Worm (Caenorhabditis elegans) whole organism, L3 larva: ENCODE data around the gene maph-1.3.

Source experiments
- aly-2 ChIP-seq: fragments of 150-350 bp; optimal IDR thresholded peaks from 2 replicates; lab custom pipeline; 2014; ENCODE audit warnings: missing biosample characterization, missing genetic modification characterization
- ceh-82 ChIP-seq: fragments of 150-350 bp; optimal IDR thresholded peaks from 2 replicates; lab custom pipeline; 2014; ENCODE audit warnings: missing biosample characterization, missing genetic modification characterization
- lin-39 ChIP-seq: fragments of 150-350 bp; optimal IDR thresholded peaks from 2 replicates; lab custom pipeline; 2018; ENCODE audit warnings: missing biosample characterization, missing genetic modification reagents, missing genetic modification characterization
- mdl-1 ChIP-seq: fragments of 150-350 bp; optimal IDR thresholded peaks from 2 replicates; lab custom pipeline; 2014; ENCODE audit warnings: missing biosample characterization, missing genetic modification characterization
- nfya-1 ChIP-seq: sonication (generic microtip); optimal IDR thresholded peaks from 2 replicates; lab custom pipeline; 2017; ENCODE audit warnings: missing genetic modification characterization, mild to moderate bottlenecking, missing compliant biosample characterization, antibody characterized with exemption, moderate library complexity; ENCODE audit not compliant: insufficient read depth
- nhr-12 ChIP-seq: fragments of 150-350 bp; optimal IDR thresholded peaks from 2 replicates; lab custom pipeline; 2014; ENCODE audit warnings: missing biosample characterization, missing genetic modification characterization
- nhr-43 ChIP-seq: sonication (generic microtip); optimal IDR thresholded peaks from 2 replicates; lab custom pipeline; 2016; ENCODE audit warnings: mild to moderate bottlenecking, missing genetic modification characterization, missing compliant biosample characterization; ENCODE audit not compliant: poor library complexity, severe bottlenecking
- pha-4 ChIP-seq: fragments of 150-350 bp; optimal IDR thresholded peaks from 2 replicates; lab custom pipeline; 2014; ENCODE audit warnings: missing biosample characterization, missing genetic modification reagents, missing genetic modification characterization
- snpc-4 ChIP-seq: fragments of 150-350 bp; optimal IDR thresholded peaks from 2 replicates; lab custom pipeline; 2014; ENCODE audit warnings: missing biosample characterization, missing genetic modification characterization
- unc-62 ChIP-seq: fragments of 150-350 bp; sonication (generic microtip); optimal IDR thresholded peaks from 4 replicates; lab custom pipeline; 2014; ENCODE audit warnings: missing biosample characterization, missing genetic modification reagents, missing genetic modification characterization

- TF ChIP-seq ceh-82 (tag; lab: Kevin White, UChicago) (peak; percentile 100), nfya-1 (peak; percentile 100), snpc-4 (tag; lab: Kevin White, UChicago) (peak; percentile 98), mdl-1 (tag; lab: Kevin White, UChicago) (peak; percentile 93), unc-62 (GFP tag; lab: Kevin White, UChicago) (peak; percentile 100), nhr-43 (tag; lab: Kevin White, UChicago) (peak; percentile 99), nhr-12 (tag; lab: Kevin White, UChicago) (peak; percentile 43), pha-4 (tag; lab: Kevin White, UChicago) (peak; percentile 100), aly-2 (peak; percentile 100), lin-39 (peak; percentile 100)
These were observed 22.7 kb downstream of the maph-1.3 start, which contains the start of gene rpl-3 for ce11 chrIII:3867378-3867904.
